Worm (Caenorhabditis elegans): ENCODE results near the gene jmjd-1.1.
A peak's percentile ranks its signal among the peaks of the same experiment; 100 is the strongest.

The jmjd-1.1 gene

DNA sequence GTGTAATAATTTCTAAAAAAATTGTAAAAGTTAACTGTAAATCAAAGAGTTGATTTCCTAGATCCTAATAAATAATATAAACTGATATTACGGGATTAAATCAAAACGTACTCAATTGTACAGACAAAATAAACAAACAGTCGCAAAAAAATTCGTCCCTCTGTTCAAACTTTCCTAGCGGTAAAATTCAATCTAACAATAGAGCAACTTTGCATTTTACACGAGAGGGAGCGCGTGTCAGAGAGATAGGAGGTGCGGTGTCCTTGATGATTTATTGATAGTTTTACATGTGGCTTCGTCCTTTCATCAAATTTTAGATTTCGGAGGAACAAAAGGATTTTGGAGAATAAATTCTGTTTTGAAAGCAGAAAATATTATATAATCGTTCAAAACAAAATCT lies 24.2 kb downstream of the jmjd-1.1 start:
- peak; percentile 7 for TF ChIP-seq attf-5 (GFP tag; optimal IDR thresholded peaks at IDR 0.05)
- TF ChIP-seq T07F8.4 (tag; optimal IDR thresholded peaks at IDR 0.05): no peak
- peak; percentile 31 for TF ChIP-seq nhr-80 (tag; optimal IDR thresholded peaks at IDR 0.05)
- no peak for TF ChIP-seq F57C9.4 (tag; optimal IDR thresholded peaks at IDR 0.05)
- TF ChIP-seq B0035.1 (tag; optimal IDR thresholded peaks at IDR 0.05): no peak

DNA sequence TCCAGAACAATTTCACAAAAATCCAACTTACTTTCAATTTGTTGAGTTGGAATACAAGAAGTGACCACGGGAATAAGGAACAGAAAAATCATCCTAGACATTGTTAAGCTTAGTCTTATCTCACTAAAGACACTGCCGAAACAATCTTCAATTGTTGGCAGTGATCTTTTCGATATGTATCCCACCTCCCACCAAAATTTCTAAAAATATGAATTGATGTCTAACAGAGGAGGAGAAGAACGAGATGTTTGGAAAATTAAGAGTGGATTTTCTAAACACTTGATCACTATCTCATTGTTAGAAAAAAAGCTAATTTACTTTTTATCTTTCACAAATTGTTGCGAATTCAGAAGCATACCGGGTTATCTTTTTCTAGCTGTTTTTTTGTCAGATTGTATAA lies 26.1 kb downstream of the jmjd-1.1 start, which contains the start of gene clec-144:
Gene clec-144 (minus strand): TSS at position 101 of the 400 bp plus-strand sequence.
- TF ChIP-seq unc-62 (GFP tag; optimal IDR thresholded peaks at IDR 0.05): no peak
- TF ChIP-seq lin-54 (GFP tag; optimal IDR thresholded peaks at IDR 0.05): no peak
- no peak for TF ChIP-seq zim-3 (tag; optimal IDR thresholded peaks at IDR 0.05)
- no peak for TF ChIP-seq nhr-80 (tag; optimal IDR thresholded peaks at IDR 0.05)
- no peak for TF ChIP-seq F33H1.4 (GFP tag; IDR thresholded peaks at IDR 0.05)
- no peak for TF ChIP-seq Y56A3A.18 (GFP tag; IDR thresholded peaks at IDR 0.05)
- TF ChIP-seq aptf-2 (GFP tag; conservative IDR thresholded peaks at IDR 0.05): no peak
- no peak for TF ChIP-seq ama-1 (optimal IDR thresholded peaks at IDR 0.05)
- TF ChIP-seq ama-1 (GFP tag; optimal IDR thresholded peaks at IDR 0.05): no peak
- TF ChIP-seq Y79H2A.3 (GFP tag; conservative IDR thresholded peaks at IDR 0.05): no peak
- TF ChIP-seq nfya-2 (GFP tag; IDR thresholded peaks at IDR 0.05): no peak
- TF ChIP-seq Y53G8AR.9 (GFP tag; conservative IDR thresholded peaks at IDR 0.05): no peak
- TF ChIP-seq fkh-3 (tag; optimal IDR thresholded peaks at IDR 0.05): no peak
- no peak for TF ChIP-seq aptf-3 (GFP tag; IDR thresholded peaks at IDR 0.05)
- no peak for TF ChIP-seq egl-44 (GFP tag; IDR thresholded peaks at IDR 0.05)
- TF ChIP-seq pbrm-1 (GFP tag; IDR thresholded peaks at IDR 0.05): no peak
- no peak for TF ChIP-seq madf-6 (GFP tag; IDR thresholded peaks at IDR 0.05)
- TF ChIP-seq F23B12.7 (tag; optimal IDR thresholded peaks at IDR 0.05; ENCODE audit: insufficient read depth): no peak
- TF ChIP-seq hmg-1.2 (GFP tag; IDR thresholded peaks at IDR 0.05): no peak
- no peak for TF ChIP-seq madf-8 (GFP tag; conservative IDR thresholded peaks at IDR 0.05)

DNA sequence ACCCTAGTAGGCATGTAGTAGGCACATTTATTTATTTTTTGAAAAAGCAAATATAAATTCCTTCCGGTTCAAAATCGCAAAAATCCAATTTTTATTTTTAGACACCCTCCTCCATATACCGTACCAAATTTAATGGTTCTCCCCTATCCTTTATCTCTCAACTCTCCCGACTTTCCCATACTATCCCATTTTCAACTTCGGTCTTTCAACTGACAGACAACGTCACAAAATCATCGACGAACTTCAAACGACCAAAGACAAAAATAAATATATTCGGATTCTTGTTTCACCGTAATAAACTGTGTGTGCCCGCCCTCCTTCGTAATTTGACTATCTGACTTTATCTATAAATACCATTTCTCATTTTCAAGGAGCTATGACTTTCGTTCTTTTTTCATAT lies 28.9 kb downstream of the jmjd-1.1 start, which contains the start of gene T27D12.6:
Gene T27D12.6 (plus strand): TSS at position 301 of the 400 bp plus-strand sequence.
- no peak for TF ChIP-seq F23B12.7 (tag; optimal IDR thresholded peaks at IDR 0.05; ENCODE audit: insufficient read depth)
- no peak for TF ChIP-seq F57C9.4 (tag; optimal IDR thresholded peaks at IDR 0.05)
- TF ChIP-seq nhr-27 (tag; optimal IDR thresholded peaks at IDR 0.05): no peak
- TF ChIP-seq egl-18 (GFP tag; IDR thresholded peaks at IDR 0.05): no peak
- TF ChIP-seq nhr-90 (tag; optimal IDR thresholded peaks at IDR 0.05): no peak
- TF ChIP-seq aptf-2 (GFP tag; conservative IDR thresholded peaks at IDR 0.05): no peak
- no peak for TF ChIP-seq sptf-2 (GFP tag; optimal IDR thresholded peaks at IDR 0.05)
- no peak for TF ChIP-seq snpc-3.4 (tag; optimal IDR thresholded peaks at IDR 0.05)
- no peak for TF ChIP-seq lir-1 (GFP tag; conservative IDR thresholded peaks at IDR 0.05)
- no peak for TF ChIP-seq cebp-1 (GFP tag; IDR thresholded peaks at IDR 0.05)
- TF ChIP-seq cebp-1 (tag; optimal IDR thresholded peaks at IDR 0.05): no peak
- no peak for TF ChIP-seq F22D6.2 (tag; optimal IDR thresholded peaks at IDR 0.05)
- TF ChIP-seq somi-1 (GFP tag; optimal IDR thresholded peaks at IDR 0.05): no peak
- TF ChIP-seq lin-54 (GFP tag; optimal IDR thresholded peaks at IDR 0.05): no peak
- no peak for TF ChIP-seq let-607 (tag; optimal IDR thresholded peaks at IDR 0.05)
- TF ChIP-seq ama-1 (optimal IDR thresholded peaks at IDR 0.05): no peak
- TF ChIP-seq ama-1 (GFP tag; optimal IDR thresholded peaks at IDR 0.05): no peak
- TF ChIP-seq ztf-26 (tag; optimal IDR thresholded peaks at IDR 0.05): no peak
- no peak for TF ChIP-seq gei-17 (GFP tag; optimal IDR thresholded peaks at IDR 0.05)
